Worm (Caenorhabditis elegans): ENCODE results near the gene C01G6.2.

DNA sequence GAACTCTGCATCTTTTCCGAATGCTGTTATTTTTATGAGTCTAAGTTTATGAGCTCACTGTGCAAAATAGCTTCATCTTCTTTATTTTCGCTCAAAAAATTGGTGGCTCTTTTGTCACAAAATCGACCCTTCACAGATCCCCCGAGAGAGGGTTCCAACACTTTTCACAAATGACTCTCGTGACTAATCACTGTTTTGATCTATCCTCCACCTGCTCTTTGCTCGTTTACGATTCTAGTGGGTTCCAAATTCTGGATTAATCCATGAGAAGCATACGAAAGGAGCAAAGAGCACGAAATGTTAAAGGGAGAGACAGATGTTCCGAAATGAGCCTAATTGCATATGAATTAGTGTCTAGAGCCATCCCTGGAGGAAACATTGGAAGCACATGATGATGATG, 5.5 kb upstream of the C01G6.2 start:
- TF ChIP-seq ets-7 (tag; optimal IDR thresholded peaks at IDR 0.05) (no peak), pes-1 (GFP tag; IDR thresholded peaks at IDR 0.05) (no peak), F13C5.2 (tag; optimal IDR thresholded peaks at IDR 0.05) (no peak), flt-1 (GFP tag; IDR thresholded peaks at IDR 0.05) (no peak), ama-1 (optimal IDR thresholded peaks at IDR 0.05) (no peak), tbx-37 (GFP tag; conservative IDR thresholded peaks at IDR 0.05) (no peak)
